Worm (Caenorhabditis elegans) whole organism, late embryonic: ENCODE measurements around the gene str-111.

ENCODE experiments used
- ceh-22 ChIP-seq: sonication (generic microtip); optimal IDR thresholded peaks from 2 replicates; lab custom pipeline; 2017; ENCODE audit warnings: missing biosample characterization, missing genetic modification characterization
- ceh-45 ChIP-seq: fragments of 200-800 bp; sonication (Bioruptor generic); IDR thresholded peaks from 2 replicates; pipeline ENCODE4 v1.3.6; 2022; ENCODE audit warnings: missing genetic modification reagents, missing genetic modification characterization, missing compliant biosample characterization
- ceh-9 ChIP-seq: sonication (generic microtip); optimal IDR thresholded peaks from 2 replicates; lab custom pipeline; 2016; ENCODE audit warnings: mild to moderate bottlenecking, missing genetic modification characterization, inconsistent platforms, missing compliant biosample characterization
- fkh-10 ChIP-seq: fragments of 150-350 bp; optimal IDR thresholded peaks from 2 replicates; lab custom pipeline; 2014; ENCODE audit warnings: missing biosample characterization, missing genetic modification reagents, missing genetic modification characterization
- lim-6 ChIP-seq: sonication (generic microtip); optimal IDR thresholded peaks from 2 replicates; lab custom pipeline; 2016; ENCODE audit warnings: missing genetic modification characterization, missing compliant biosample characterization
- nhr-11 ChIP-seq: fragments of 150-350 bp; optimal IDR thresholded peaks from 2 replicates; lab custom pipeline; 2014; ENCODE audit warnings: missing biosample characterization, missing genetic modification characterization
- rnt-1 ChIP-seq: sonication (generic microtip); optimal IDR thresholded peaks from 2 replicates; lab custom pipeline; 2016; ENCODE audit warnings: missing genetic modification characterization, missing compliant biosample characterization
- unc-86 ChIP-seq: sonication (generic microtip); optimal IDR thresholded peaks from 2 replicates; lab custom pipeline; 2016; ENCODE audit warnings: missing genetic modification characterization, missing compliant biosample characterization

ce11 chrV:16169026-16169425 is at the start of gene str-111:
- TF ChIP-seq rnt-1 = no peak
- TF ChIP-seq fkh-10 = no peak
- no peak for TF ChIP-seq ceh-22 (tag; lab: Kevin White, UChicago)
- no peak for TF ChIP-seq unc-86
- no peak for TF ChIP-seq ceh-45 (GFP tag; lab: Robert Waterston, UW)
- no peak for TF ChIP-seq ceh-9 (tag; lab: Kevin White, UChicago)
- TF ChIP-seq lim-6 (tag; lab: Kevin White, UChicago) = no peak
- no peak for TF ChIP-seq nhr-11 (tag; lab: Kevin White, UChicago)
